Worm (Caenorhabditis elegans) whole organism, late embryonic: Measurements from ENCODE around the gene K01A12.3.
"Not testable (repeated sequence)": the region's sequence is repeated elsewhere in the genome, so short reads cannot be mapped to it uniquely, and the experiment has no call there.

ENCODE experiments used
- C38D4.7 ChIP-seq: fragments of 200-800 bp; sonication (Bioruptor generic); optimal IDR thresholded peaks from 2 replicates; lab custom pipeline; 2018; ENCODE audit warnings: mild to moderate bottlenecking, missing genetic modification characterization, moderate library complexity, missing compliant biosample characterization
- K09A11.1 ChIP-seq: sonication (generic microtip); optimal IDR thresholded peaks from 2 replicates; lab custom pipeline; 2017; ENCODE audit warnings: antibody characterized with exemption, mild to moderate bottlenecking, missing genetic modification characterization, missing compliant biosample characterization; ENCODE audit not compliant: insufficient read depth
- ceh-14 ChIP-seq: sonication (generic microtip); optimal IDR thresholded peaks from 2 replicates; lab custom pipeline; 2016; ENCODE audit warnings: missing genotype, missing genetic modification characterization, missing compliant biosample characterization
- ceh-18 ChIP-seq: sonication (generic microtip); optimal IDR thresholded peaks from 2 replicates; lab custom pipeline; 2016; ENCODE audit warnings: missing genetic modification characterization, missing compliant biosample characterization
- ceh-22 ChIP-seq: sonication (generic microtip); optimal IDR thresholded peaks from 2 replicates; lab custom pipeline; 2017; ENCODE audit warnings: missing biosample characterization, missing genetic modification characterization
- ceh-34 ChIP-seq: sonication (generic microtip); optimal IDR thresholded peaks from 2 replicates; lab custom pipeline; 2016; ENCODE audit warnings: mild to moderate bottlenecking, missing genetic modification characterization, missing compliant biosample characterization
- ceh-48 ChIP-seq: sonication (generic microtip); optimal IDR thresholded peaks from 2 replicates; lab custom pipeline; 2016; ENCODE audit warnings: missing genetic modification characterization, inconsistent platforms, missing compliant biosample characterization
- ceh-6 ChIP-seq: fragments of 200-800 bp; sonication (Bioruptor generic); optimal IDR thresholded peaks from 2 replicates; lab custom pipeline; 2018; ENCODE audit warnings: mild to moderate bottlenecking, missing genetic modification characterization, missing compliant biosample characterization
- ceh-9 ChIP-seq: sonication (generic microtip); optimal IDR thresholded peaks from 2 replicates; lab custom pipeline; 2016; ENCODE audit warnings: mild to moderate bottlenecking, missing genetic modification characterization, inconsistent platforms, missing compliant biosample characterization
- dmd-4 ChIP-seq: sonication (generic microtip); optimal IDR thresholded peaks from 2 replicates; lab custom pipeline; 2016; ENCODE audit warnings: borderline replicate concordance, missing genetic modification characterization, missing compliant biosample characterization
- dve-1 ChIP-seq: sonication (generic microtip); optimal IDR thresholded peaks from 2 replicates; lab custom pipeline; 2017; ENCODE audit warnings: antibody characterized with exemption, mild to moderate bottlenecking, missing genetic modification characterization, missing compliant biosample characterization
- elt-2 ChIP-seq: sonication (generic microtip); optimal IDR thresholded peaks from 2 replicates; lab custom pipeline; 2016; ENCODE audit warnings: missing genetic modification reagents, missing genetic modification characterization, missing compliant biosample characterization
- ets-4 ChIP-seq: sonication (generic microtip); optimal IDR thresholded peaks from 2 replicates; lab custom pipeline; 2016; ENCODE audit warnings: missing genetic modification characterization, missing compliant biosample characterization
- eyg-1 ChIP-seq: sonication (generic microtip); optimal IDR thresholded peaks from 2 replicates; lab custom pipeline; 2016; ENCODE audit warnings: missing genotype, missing genetic modification characterization, missing compliant biosample characterization
- fkh-10 ChIP-seq: fragments of 150-350 bp; optimal IDR thresholded peaks from 2 replicates; lab custom pipeline; 2014; ENCODE audit warnings: missing biosample characterization, missing genetic modification reagents, missing genetic modification characterization
- hlh-13 ChIP-seq: fragments of 200-800 bp; sonication (Bioruptor generic); optimal IDR thresholded peaks from 2 replicates; lab custom pipeline; 2018; ENCODE audit warnings: mild to moderate bottlenecking, missing genetic modification characterization, missing compliant biosample characterization
- hlh-15 ChIP-seq: sonication (generic microtip); optimal IDR thresholded peaks from 2 replicates; lab custom pipeline; 2016; ENCODE audit warnings: missing genetic modification characterization, missing compliant biosample characterization
- hlh-30 ChIP-seq: sonication (generic microtip); optimal IDR thresholded peaks from 2 replicates; lab custom pipeline; 2017; ENCODE audit warnings: antibody characterized with exemption, missing genetic modification characterization, missing compliant biosample characterization; ENCODE audit not compliant: insufficient read depth
- lim-6 ChIP-seq: sonication (generic microtip); optimal IDR thresholded peaks from 2 replicates; lab custom pipeline; 2016; ENCODE audit warnings: missing genetic modification characterization, missing compliant biosample characterization
- lin-11 ChIP-seq: fragments of 200-800 bp; sonication (Bioruptor generic); optimal IDR thresholded peaks from 2 replicates; lab custom pipeline; 2018; ENCODE audit warnings: mild to moderate bottlenecking, missing genetic modification characterization, missing compliant biosample characterization
- madf-2 ChIP-seq: sonication (generic microtip); optimal IDR thresholded peaks from 2 replicates; lab custom pipeline; 2017; ENCODE audit warnings: missing genetic modification characterization, missing compliant biosample characterization
- mec-3 ChIP-seq: sonication (generic microtip); optimal IDR thresholded peaks from 2 replicates; lab custom pipeline; 2016; ENCODE audit warnings: borderline replicate concordance, missing genetic modification characterization, missing compliant biosample characterization
- nfya-1 ChIP-seq: sonication (generic microtip); optimal IDR thresholded peaks from 2 replicates; lab custom pipeline; 2017; ENCODE audit warnings: missing genetic modification characterization, mild to moderate bottlenecking, missing compliant biosample characterization, antibody characterized with exemption, moderate library complexity
- nhr-11 ChIP-seq: fragments of 150-350 bp; optimal IDR thresholded peaks from 2 replicates; lab custom pipeline; 2014; ENCODE audit warnings: missing biosample characterization, missing genetic modification characterization
- pag-3 ChIP-seq: sonication (generic microtip); optimal IDR thresholded peaks from 2 replicates; lab custom pipeline; 2016; ENCODE audit warnings: missing compliant biosample characterization, missing genetic modification characterization, borderline replicate concordance
- pax-1 ChIP-seq: fragments of 150-350 bp; optimal IDR thresholded peaks from 2 replicates; lab custom pipeline; 2014; ENCODE audit warnings: missing biosample characterization, missing genetic modification characterization
- pha-4 ChIP-seq: fragments of 150-350 bp; optimal IDR thresholded peaks from 2 replicates; lab custom pipeline; 2018; ENCODE audit warnings: missing biosample characterization, missing genetic modification reagents, missing genetic modification characterization
- ref-2 ChIP-seq: sonication (generic microtip); optimal IDR thresholded peaks from 2 replicates; lab custom pipeline; 2016; ENCODE audit warnings: missing genetic modification characterization, missing compliant biosample characterization
- sdc-2 ChIP-seq: sonication (generic microtip); optimal IDR thresholded peaks from 2 replicates; lab custom pipeline; 2016; ENCODE audit warnings: missing genotype, missing genetic modification characterization, missing compliant biosample characterization
- syd-9 ChIP-seq: sonication (generic microtip); optimal IDR thresholded peaks from 2 replicates; lab custom pipeline; 2016; ENCODE audit warnings: mild to moderate bottlenecking, missing genetic modification characterization, moderate library complexity, missing compliant biosample characterization
- tbx-7 ChIP-seq: sonication (generic microtip); optimal IDR thresholded peaks from 2 replicates; lab custom pipeline; 2016; ENCODE audit warnings: missing genotype, missing genetic modification characterization, missing compliant biosample characterization
- unc-86 ChIP-seq: sonication (generic microtip); optimal IDR thresholded peaks from 2 replicates; lab custom pipeline; 2016; ENCODE audit warnings: missing genetic modification characterization, missing compliant biosample characterization

The K01A12.3 gene

ce11 chrX:8623840-8624591, 974 bp downstream of the K01A12.3 start:
- peak; percentile 31 for TF ChIP-seq C38D4.7 (GFP tag; lab: Kevin White, UChicago)
- TF ChIP-seq ceh-6 (GFP tag; lab: Kevin White, UChicago), result peak; percentile 16
- TF ChIP-seq hlh-15 (tag; lab: Kevin White, UChicago), result no peak

ce11 chrX:8613053-8613452, 11.9 kb downstream of the K01A12.3 start, which contains the start of gene K01A12.2:
Gene K01A12.2, plus strand, starts transcription at chrX:8613353.
- TF ChIP-seq tbx-7 (tag; lab: Kevin White, UChicago) (no peak), ets-4 (tag; lab: Kevin White, UChicago) (no peak), dmd-4 (no peak), C38D4.7 (GFP tag; lab: Kevin White, UChicago) (no peak), eyg-1 (tag; lab: Kevin White, UChicago) (no peak), K09A11.1 (tag; lab: Kevin White, UChicago) (no peak), nfya-1 (tag; lab: Kevin White, UChicago) (no peak), ceh-18 (tag; lab: Kevin White, UChicago) (no peak), ceh-48 (no peak), pag-3 (tag; lab: Kevin White, UChicago) (no peak), ceh-34 (tag; lab: Kevin White, UChicago) (no peak), pax-1 (tag; lab: Kevin White, UChicago) (no peak), hlh-30 (tag; lab: Kevin White, UChicago) (no peak), nhr-11 (tag; lab: Kevin White, UChicago) (no peak), mec-3 (tag; lab: Kevin White, UChicago) (no peak)
- TF ChIP-seq, all 69 proteins: peak for 0

- TF ChIP-seq dmd-4 (no peak), elt-2 (no peak), ets-4 (tag; lab: Kevin White, UChicago) (no peak), ceh-9 (tag; lab: Kevin White, UChicago) (no peak), ceh-22 (tag; lab: Kevin White, UChicago) (no peak), ceh-18 (tag; lab: Kevin White, UChicago) (no peak), dve-1 (tag; lab: Kevin White, UChicago) (no peak), unc-86 (tag; lab: Kevin White, UChicago) (no peak), sdc-2 (tag; lab: Kevin White, UChicago) (no peak), C38D4.7 (GFP tag; lab: Kevin White, UChicago) (no peak), pha-4 (no peak), lin-11 (tag; lab: Kevin White, UChicago) (no peak), K09A11.1 (tag; lab: Kevin White, UChicago) (no peak), ceh-14 (no peak), ref-2 (tag; lab: Kevin White, UChicago) (no peak), madf-2 (tag; lab: Kevin White, UChicago) (no peak), syd-9 (tag; lab: Kevin White, UChicago) (no peak), hlh-13 (GFP tag; lab: Kevin White, UChicago) (no peak)
Observed at ce11 chrX:8612278-8612677, 12.7 kb downstream of the K01A12.3 start.

- not testable (repeated sequence) for TF ChIP-seq fkh-10 (GFP tag; lab: Kevin White, UChicago); lim-6 (tag; lab: Kevin White, UChicago); eyg-1 (tag; lab: Kevin White, UChicago)
Observed at ce11 chrX:8610606-8611005, 14.4 kb downstream of the K01A12.3 start, which contains the start of gene K01A12.4. Gene K01A12.4, plus strand, starts transcription at chrX:8610906.
